Worm (Caenorhabditis elegans): ENCODE measurements around the gene lron-3.

ce11 chrX:15504795-15505194 is 53.0 kb downstream of the lron-3 start, which contains the start of gene tbh-1:
- TF ChIP-seq lin-39 (tag; optimal IDR thresholded peaks at IDR 0.05) (no peak), ama-1 (optimal IDR thresholded peaks at IDR 0.05) (no peak), lsy-2 (tag; optimal IDR thresholded peaks at IDR 0.05) (no peak), nhr-237 (tag; optimal IDR thresholded peaks at IDR 0.05) (no peak), egl-27 (tag; optimal IDR thresholded peaks at IDR 0.05) (no peak), zag-1 (tag; optimal IDR thresholded peaks at IDR 0.05) (no peak), mdl-1 (tag; optimal IDR thresholded peaks at IDR 0.05) (no peak), fos-1 (tag; optimal IDR thresholded peaks at IDR 0.05) (no peak), ztf-11 (tag; optimal IDR thresholded peaks at IDR 0.05) (no peak), skn-1 (tag; optimal IDR thresholded peaks at IDR 0.05) (no peak), nhr-23 (tag; optimal IDR thresholded peaks at IDR 0.05) (no peak)

Data from whole organism, L2 larva.